Fruit fly (Drosophila melanogaster): Measurements from ENCODE around the gene CG10570.

DNA sequence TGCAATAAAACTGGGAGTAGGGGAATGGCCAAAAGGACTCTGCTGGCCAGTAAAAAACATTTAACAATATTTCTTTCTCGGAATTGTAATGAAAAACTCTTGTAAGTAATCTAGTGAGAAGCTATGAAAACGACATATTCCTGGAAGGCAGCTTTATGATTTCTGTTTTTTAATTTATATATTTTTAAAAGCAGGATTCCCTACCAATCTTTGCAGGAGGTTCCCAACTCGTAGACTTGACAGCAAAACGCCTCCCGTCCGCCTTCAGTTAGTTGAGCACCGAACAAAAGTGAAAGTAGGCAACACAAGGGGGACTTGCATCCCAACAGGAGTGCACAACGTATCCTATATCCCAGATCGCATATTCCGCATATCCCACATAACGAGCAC lies 5.8 kb downstream of the CG10570 start, which contains the start of gene CG43814:
- TF ChIP-seq acj6 (GFP tag; optimal IDR thresholded peaks at IDR 0.05) (no peak), dsx (GFP tag; optimal IDR thresholded peaks at IDR 0.05; ENCODE audit: poor library complexity, severe bottlenecking) (no peak), Met (GFP tag; optimal IDR thresholded peaks at IDR 0.05) (no peak), Lpt (GFP tag; optimal IDR thresholded peaks at IDR 0.05) (no peak), Eip78C (GFP tag) (no peak), Hr38 (GFP tag; optimal IDR thresholded peaks at IDR 0.05) (no peak), OdsH (GFP tag; optimal IDR thresholded peaks at IDR 0.05) (no peak)

Data from whole organism, prepupa.